Worm (Caenorhabditis elegans): ENCODE data around the gene Y46B2A.4.

DNA sequence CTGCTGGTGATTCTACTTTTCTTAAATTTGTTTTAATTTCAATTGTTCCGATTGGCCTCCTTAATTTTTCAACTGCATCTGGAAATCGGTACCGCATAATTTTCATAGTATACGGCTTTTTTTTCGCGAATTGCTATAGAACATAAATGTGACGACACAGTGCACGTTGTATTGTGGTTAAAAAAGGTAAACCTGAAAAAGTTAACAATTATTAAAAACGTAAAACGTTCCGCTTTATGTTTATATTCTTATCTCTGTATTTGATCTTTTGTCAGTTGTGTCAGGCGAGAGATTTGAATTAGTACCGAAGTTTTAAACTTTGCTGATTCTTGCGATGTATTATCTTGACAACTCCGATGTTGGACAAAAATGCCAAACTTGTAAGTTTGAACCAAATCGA lies at the start of gene Y46B2A.4:
- TF ChIP-seq nhr-11 (tag; optimal IDR thresholded peaks at IDR 0.05) (no peak), jun-1 (tag; optimal IDR thresholded peaks at IDR 0.05) (no peak), fkh-10 (GFP tag; optimal IDR thresholded peaks at IDR 0.05) (no peak), mep-1 (tag; optimal IDR thresholded peaks at IDR 0.05) (no peak), hif-1 (tag; optimal IDR thresholded peaks at IDR 0.05) (no peak)
